Fruit fly (Drosophila melanogaster) S2 (cell line): ENCODE results near the gene CG8119.

Experiments used
- CG8478 ChIP-seq: fragments of >200 bp; optimal IDR thresholded peaks from 2 replicates; lab custom pipeline; 2018
- CTCF ChIP-seq, 2 experiments: fragments of >200 bp; optimal IDR thresholded peaks; 2 replicates each; lab custom pipeline; 2018

CG8119 gene

dm6 chrX:15696854-15697540 lies 34.6 kb downstream of the CG8119 start, which contains the start of gene CG8128:
Gene CG8128, plus strand, starts transcription at chrX:15697494.
- no peak for TF ChIP-seq CTCF (optimal IDR thresholded peaks at IDR 0.05; lab: Kevin White, UChicago)

dm6 chrX:15697581-15698208 lies 35.3 kb downstream of the CG8119 start:
- no peak for TF ChIP-seq CG8478 (lab: Kevin White, UChicago)
- TF ChIP-seq CTCF (optimal IDR thresholded peaks at IDR 0.05; lab: Kevin White, UChicago), result no peak

- TF ChIP-seq CTCF (optimal IDR thresholded peaks at IDR 0.05; lab: Kevin White, UChicago), result no peak
- no peak for TF ChIP-seq CG8478 (lab: Kevin White, UChicago)
Measured at dm6 chrX:15701047-15701446, 38.7 kb downstream of the CG8119 start, which contains the start of gene CG9240. Gene CG9240, minus strand, starts transcription at chrX:15701259.

dm6 chrX:15703720-15704206 lies 41.4 kb downstream of the CG8119 start, which contains the start of the genes Pis and Hap40:
Gene Pis, minus strand, starts transcription at chrX:15703770.
Gene Hap40, plus strand, starts transcription at chrX:15704125.
- no peak for TF ChIP-seq CG8478 (lab: Kevin White, UChicago)
- no peak for TF ChIP-seq CTCF (optimal IDR thresholded peaks at IDR 0.05; lab: Kevin White, UChicago)

dm6 chrX:15709624-15709983 lies 47.2 kb downstream of the CG8119 start:
- TF ChIP-seq CTCF (optimal IDR thresholded peaks at IDR 0.05; lab: Kevin White, UChicago) (no peak), CG8478 (lab: Kevin White, UChicago) (no peak)

dm6 chrX:15709984-15710750 lies 47.8 kb downstream of the CG8119 start, which contains the start of the genes CG9281 and CG15601:
Gene CG9281, minus strand, starts transcription at chrX:15710539.
Gene CG15601, plus strand, starts transcription at chrX:15710647.
- TF ChIP-seq CTCF (optimal IDR thresholded peaks at IDR 0.05; lab: Kevin White, UChicago) (peak in 1 of 2 experiments; percentile 17), CG8478 (lab: Kevin White, UChicago) (no peak)

- no peak for TF ChIP-seq CG8478 (lab: Kevin White, UChicago)
- no peak for TF ChIP-seq CTCF (optimal IDR thresholded peaks at IDR 0.05; lab: Kevin White, UChicago)
Measured at dm6 chrX:15710751-15711179, 48.4 kb downstream of the CG8119 start.

- no peak for TF ChIP-seq CG8478 (lab: Kevin White, UChicago)
- TF ChIP-seq CTCF (optimal IDR thresholded peaks at IDR 0.05; lab: Kevin White, UChicago), result no peak
Measured at dm6 chrX:15712409-15712808, 50.0 kb downstream of the CG8119 start, which contains the start of gene HUWE1. Gene HUWE1, plus strand, starts transcription at chrX:15712628.
